Fruit fly (Drosophila melanogaster): ENCODE data around the gene CG12481.

CG12481 gene

DNA sequence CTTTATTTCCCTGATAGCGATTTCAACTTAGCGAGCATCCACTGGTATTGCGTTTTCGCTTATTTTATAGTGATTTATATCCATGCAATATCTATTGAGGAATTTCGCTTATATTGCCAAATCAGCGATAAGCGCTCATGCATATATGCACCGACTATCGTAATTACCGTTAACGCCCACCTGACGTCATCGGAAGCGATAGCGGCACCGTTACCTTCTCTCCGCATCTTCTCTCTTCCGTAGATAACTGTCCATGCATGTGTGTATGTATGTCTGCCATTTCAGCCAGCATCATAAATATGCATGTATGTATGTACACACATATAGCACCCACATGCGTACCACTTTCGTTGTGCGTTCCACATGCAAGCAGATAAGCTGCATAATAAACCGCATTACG, 34.1 kb downstream of the CG12481 start:
- TF ChIP-seq CG15479 (GFP tag; optimal IDR thresholded peaks at IDR 0.05) (peak; percentile 88), schlank (tag; optimal IDR thresholded peaks at IDR 0.05) (no peak), pros (GFP tag; optimal IDR thresholded peaks at IDR 0.05) (peak; percentile 39), CG32532 (GFP tag; IDR thresholded peaks at IDR 0.05) (no peak), lmd (GFP tag; IDR thresholded peaks at IDR 0.05) (no peak), Six4 (GFP tag; optimal IDR thresholded peaks at IDR 0.05) (no peak), dimm (GFP tag; IDR thresholded peaks at IDR 0.05) (no peak), CkIIα-i1 (GFP tag; IDR thresholded peaks at IDR 0.05) (no peak), fru (optimal IDR thresholded peaks at IDR 0.05) (no peak), cg (GFP tag; optimal IDR thresholded peaks at IDR 0.05) (peak; percentile 12), gcm (GFP tag; optimal IDR thresholded peaks at IDR 0.05) (peak; percentile 25)

DNA sequence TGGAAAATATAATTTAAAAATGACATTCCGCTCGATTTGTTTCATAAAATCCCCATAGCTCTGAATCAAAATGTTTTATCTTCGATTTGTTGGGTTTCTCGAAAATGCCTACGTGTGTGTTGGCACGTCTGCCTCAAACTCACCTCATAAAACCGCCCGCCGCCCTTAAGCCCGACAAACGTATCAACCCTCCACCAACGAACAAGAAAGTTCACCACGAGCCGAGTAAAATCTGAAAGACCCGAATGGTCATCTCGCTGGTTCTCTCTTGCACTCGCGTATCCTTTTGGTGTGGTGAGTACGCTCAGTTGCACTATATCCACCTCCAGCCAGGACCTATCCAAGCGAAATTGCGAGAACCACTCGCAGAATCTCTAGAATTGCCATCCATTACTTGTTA, 34.9 kb downstream of the CG12481 start:
- TF ChIP-seq ci (GFP tag; IDR thresholded peaks at IDR 0.05) (0 out of 3 replicates have a peak, but pooled peaks have one; percentile 25), CG33557 (GFP tag; optimal IDR thresholded peaks at IDR 0.05) (no peak), nom (GFP tag; optimal IDR thresholded peaks at IDR 0.05) (peak; percentile 38), vfl (GFP tag; optimal IDR thresholded peaks at IDR 0.05) (no peak), crol (GFP tag; IDR thresholded peaks at IDR 0.05) (peak; percentile 94), nerfin-1 (tag; optimal IDR thresholded peaks at IDR 0.05) (peak; percentile 77), chinmo (GFP tag; IDR thresholded peaks at IDR 0.05; ENCODE audit: partially characterized antibody) (0 out of 4 replicates have a peak, but pooled peaks have one; percentile 37), nau (GFP tag; optimal IDR thresholded peaks at IDR 0.05) (no peak), Deaf1 (tag; optimal IDR thresholded peaks at IDR 0.05) (peak; percentile 91)

DNA sequence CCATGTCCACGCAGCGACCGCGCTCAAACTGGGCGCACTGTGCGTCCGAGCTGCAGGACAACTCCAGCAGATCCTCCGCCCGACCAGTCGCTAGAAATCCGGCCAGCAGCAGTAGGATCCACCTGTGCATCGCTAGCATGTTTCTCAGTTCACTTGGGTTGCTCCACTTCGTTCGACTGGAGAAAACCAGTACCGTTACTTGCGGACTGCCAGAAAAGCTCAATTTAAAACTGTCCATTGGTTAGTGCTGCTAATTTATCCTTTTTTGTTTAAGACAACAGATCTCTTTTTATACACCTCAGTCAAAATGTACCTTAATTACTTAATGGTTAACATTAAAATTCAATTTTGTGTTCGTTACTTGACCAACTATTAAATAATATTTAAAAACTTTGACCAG, 38.6 kb downstream of the CG12481 start, which contains the start of gene CG11674:
Gene CG11674 (minus strand): TSS at position 215 of the 400 bp plus-strand sequence.
- TF ChIP-seq CG16779 (GFP tag; IDR thresholded peaks at IDR 0.05) (no peak), gcm (GFP tag; optimal IDR thresholded peaks at IDR 0.05) (no peak), al (GFP tag; IDR thresholded peaks at IDR 0.05) (no peak), HmgZ (tag; optimal IDR thresholded peaks at IDR 0.05) (no peak), CG14014 (GFP tag; IDR thresholded peaks at IDR 0.05) (no peak), slbo (GFP tag; IDR thresholded peaks at IDR 0.05) (no peak)

dm6 chrX:14226093-14226492, 39.0 kb downstream of the CG12481 start, which contains the start of gene mRpL38:
TSS of gene mRpL38 (plus strand) at chrX:14226289.
- TF ChIP-seq CG14710 (tag; optimal IDR thresholded peaks at IDR 0.05) (peak; percentile 0), E2f2 (GFP tag; IDR thresholded peaks at IDR 0.05) (peak; percentile 92), Nf-YA (GFP tag; IDR thresholded peaks at IDR 0.05) (no peak), Adf1 (GFP tag; IDR thresholded peaks at IDR 0.05) (no peak), sd (tag; optimal IDR thresholded peaks at IDR 0.05) (no peak), fu2 (GFP tag; optimal IDR thresholded peaks at IDR 0.05) (no peak), gfzf (GFP tag; optimal IDR thresholded peaks at IDR 0.05) (peak; percentile 5), CG31388 (GFP tag; optimal IDR thresholded peaks at IDR 0.05) (no peak), MBD-R2 (GFP tag; IDR thresholded peaks at IDR 0.05) (peak; percentile 74), pzg (GFP tag; optimal IDR thresholded peaks at IDR 0.05) (peak; percentile 54), trem (tag; optimal IDR thresholded peaks at IDR 0.05) (peak; percentile 36), jing (GFP tag; optimal IDR thresholded peaks at IDR 0.05) (no peak), Dll (GFP tag; IDR thresholded peaks at IDR 0.05; ENCODE audit: partially characterized antibody) (0 out of 4 replicates have a peak, but pooled peaks have one; percentile 27), Pdp1 (GFP tag; optimal IDR thresholded peaks at IDR 0.05) (peak in 1 of 2 experiments; percentile 69), CG7556 (GFP tag; optimal IDR thresholded peaks at IDR 0.05) (no peak), mld (GFP tag; IDR thresholded peaks at IDR 0.05; ENCODE audit: partially characterized antibody) (no peak), YL-1 (GFP tag; optimal IDR thresholded peaks at IDR 0.05) (peak; percentile 52), Med (GFP tag) (peak; percentile 31), sima (GFP tag; optimal IDR thresholded peaks at IDR 0.05) (no peak), stwl (tag; optimal IDR thresholded peaks at IDR 0.05) (peak; percentile 41), vvl (GFP tag; IDR thresholded peaks at IDR 0.05) (no peak), salm (tag; optimal IDR thresholded peaks at IDR 0.05) (no peak), row (GFP tag; IDR thresholded peaks at IDR 0.05) (no peak)
